Fruit fly (Drosophila melanogaster) whole organism, embryonic: ENCODE measurements around the gene rictor.

Experiments
- CG12659 ChIP-seq: fragments of 200-800 bp; sonication (Bioruptor generic); optimal IDR thresholded peaks from 3 replicates; lab custom pipeline; 2017; ENCODE audit warnings: mild to moderate bottlenecking, missing biosample characterization, missing genetic modification reagents, missing genetic modification characterization
- CG14710 ChIP-seq: fragments of 200-800 bp; sonication (Bioruptor generic); optimal IDR thresholded peaks from 3 replicates; lab custom pipeline; 2019; ENCODE audit warnings: missing biosample characterization, mild to moderate bottlenecking, missing genetic modification characterization, moderate library complexity
- CG15696 ChIP-seq: fragments of 200-800 bp; sonication (Bioruptor generic); optimal IDR thresholded peaks from 2 replicates; lab custom pipeline; 2019; ENCODE audit warnings: missing biosample characterization, mild to moderate bottlenecking, missing genetic modification characterization, moderate library complexity
- CG17359 ChIP-seq: fragments of 200-800 bp; sonication (Bioruptor generic); optimal IDR thresholded peaks from 3 replicates; lab custom pipeline; 2018; ENCODE audit warnings: missing biosample characterization, mild to moderate bottlenecking, missing genetic modification characterization, moderate library complexity
- CG17912 ChIP-seq: fragments of 200-800 bp; sonication (Bioruptor generic); optimal IDR thresholded peaks from 2 replicates; lab custom pipeline; 2018; ENCODE audit warnings: missing biosample characterization, mild to moderate bottlenecking, missing genetic modification characterization
- CG18011 ChIP-seq: fragments of 200-800 bp; sonication (Bioruptor generic); optimal IDR thresholded peaks from 2 replicates; lab custom pipeline; 2017; ENCODE audit warnings: missing biosample characterization, missing genetic modification characterization, mild to moderate bottlenecking, moderate library complexity, missing genotype
- CG2120 ChIP-seq: fragments of 200-800 bp; sonication (Bioruptor generic); optimal IDR thresholded peaks from 3 replicates; lab custom pipeline; 2016; ENCODE audit warnings: missing biosample characterization, missing genetic modification characterization
- CG32532 ChIP-seq: fragments of 200-800 bp; sonication (Bioruptor generic); IDR thresholded peaks from 2 replicates; pipeline ENCODE4 v1.3.6; 2022; ENCODE audit warnings: missing biosample characterization, missing genetic modification characterization
- CG33213 ChIP-seq: fragments of 200-800 bp; sonication (Bioruptor generic); optimal IDR thresholded peaks from 3 replicates; lab custom pipeline; 2016; ENCODE audit warnings: missing biosample characterization, missing genetic modification characterization
- CG34224 ChIP-seq: fragments of 200-800 bp; sonication (Bioruptor generic); IDR thresholded peaks from 3 replicates; pipeline ENCODE4 v1.3.6; 2022; ENCODE audit warnings: missing biosample characterization, missing genetic modification characterization; ENCODE audit not compliant: partially characterized antibody
- CG34376 ChIP-seq: fragments of 200-800 bp; sonication (Bioruptor generic); optimal IDR thresholded peaks from 2 replicates; lab custom pipeline; 2018; ENCODE audit warnings: missing biosample characterization, mild to moderate bottlenecking, missing genetic modification characterization
- CG42726 ChIP-seq: fragments of 200-800 bp; sonication (Bioruptor generic); IDR thresholded peaks from 2 replicates; pipeline ENCODE4 v1.3.6; 2022; ENCODE audit warnings: missing biosample characterization, missing genetic modification characterization; ENCODE audit not compliant: partially characterized antibody
- CG4617 ChIP-seq: fragments of 200-800 bp; sonication (Bioruptor generic); optimal IDR thresholded peaks from 3 replicates; lab custom pipeline; 2016; ENCODE audit warnings: missing biosample characterization, missing genetic modification characterization, borderline replicate concordance
- CG6791 ChIP-seq: fragments of 200-800 bp; sonication (Bioruptor generic); IDR thresholded peaks from 3 replicates; pipeline ENCODE4 v1.3.6; 2022; ENCODE audit warnings: missing biosample characterization, missing genetic modification characterization; ENCODE audit not compliant: partially characterized antibody
- CG8765 ChIP-seq: fragments of 200-800 bp; sonication (Bioruptor generic); IDR thresholded peaks from 2 replicates; pipeline ENCODE4 v1.3.6; 2022; ENCODE audit warnings: missing biosample characterization, missing genetic modification characterization
- D ChIP-seq, 2 experiments: fragments of 200-800 bp in 1 of 2; fragments of >200 bp in 1 of 2; sonication (Bioruptor generic) in 1 of 2; optimal IDR thresholded peaks; 2 replicates in 1 of 2; 3 replicates in 1 of 2; lab custom pipeline; 2017; ENCODE audit warnings: mild to moderate bottlenecking in 1 of 2, missing biosample characterization in 1 of 2, missing genetic modification characterization in 1 of 2, missing genetic modification reagents in 1 of 2
- Dbx ChIP-seq: fragments of 200-800 bp; sonication (Bioruptor generic); IDR thresholded peaks from 3 replicates; pipeline ENCODE4 v1.3.6; 2022; ENCODE audit warnings: missing biosample characterization, missing genetic modification characterization
- Dp ChIP-seq: fragments of 200-800 bp; sonication (Bioruptor generic); optimal IDR thresholded peaks from 2 replicates; lab custom pipeline; 2018; ENCODE audit warnings: missing biosample characterization, mild to moderate bottlenecking, missing genetic modification characterization, moderate library complexity
- ERR ChIP-seq: fragments of 200-800 bp; sonication (Bioruptor generic); optimal IDR thresholded peaks from 2 replicates; lab custom pipeline; 2016; ENCODE audit warnings: missing biosample characterization, missing genetic modification characterization
- Ets97D ChIP-seq: fragments of 200-800 bp; sonication (Bioruptor generic); optimal IDR thresholded peaks from 3 replicates; lab custom pipeline; 2016; ENCODE audit warnings: missing biosample characterization, missing genetic modification characterization
- Fer2 ChIP-seq: fragments of 200-800 bp; sonication (Bioruptor generic); optimal IDR thresholded peaks from 2 replicates; lab custom pipeline; 2018; ENCODE audit warnings: missing biosample characterization, mild to moderate bottlenecking, missing genetic modification characterization, moderate library complexity
- HLH54F ChIP-seq: fragments of 200-800 bp; sonication (Bioruptor generic); optimal IDR thresholded peaks from 3 replicates; lab custom pipeline; 2016; ENCODE audit warnings: missing biosample characterization, missing genetic modification characterization
- Lhr ChIP-seq: fragments of 200-800 bp; sonication (Bioruptor generic); optimal IDR thresholded peaks from 3 replicates; lab custom pipeline; 2017; ENCODE audit warnings: mild to moderate bottlenecking, missing biosample characterization, missing genetic modification reagents, missing genetic modification characterization
- MESR4 ChIP-seq: fragments of 200-800 bp; sonication (Bioruptor generic); optimal IDR thresholded peaks from 2 replicates; lab custom pipeline; 2018; ENCODE audit warnings: missing biosample characterization, mild to moderate bottlenecking, missing genetic modification characterization, moderate library complexity
- Mad ChIP-seq: fragments of 200-800 bp; sonication (Bioruptor generic); optimal IDR thresholded peaks from 2 replicates; lab custom pipeline; 2016; ENCODE audit warnings: missing biosample characterization, missing genetic modification characterization
- Meics ChIP-seq: fragments of 200-800 bp; sonication (Bioruptor generic); optimal IDR thresholded peaks from 2 replicates; lab custom pipeline; 2017; ENCODE audit warnings: missing biosample characterization, mild to moderate bottlenecking, missing genetic modification characterization
- Myb ChIP-seq: fragments of 200-800 bp; sonication (Bioruptor generic); optimal IDR thresholded peaks from 2 replicates; lab custom pipeline; 2016; ENCODE audit warnings: missing biosample characterization, missing genetic modification characterization
- NfI ChIP-seq: fragments of 200-800 bp; sonication (Bioruptor generic); optimal IDR thresholded peaks from 3 replicates; lab custom pipeline; 2018; ENCODE audit warnings: missing biosample characterization, mild to moderate bottlenecking, missing genetic modification characterization, moderate library complexity
- Opbp ChIP-seq: fragments of 200-800 bp; sonication (Bioruptor generic); IDR thresholded peaks from 3 replicates; pipeline ENCODE4 v1.3.6; 2022; ENCODE audit warnings: missing biosample characterization, missing genetic modification characterization; ENCODE audit not compliant: partially characterized antibody
- Rfx ChIP-seq: fragments of 200-800 bp; sonication (Bioruptor generic); IDR thresholded peaks from 2 replicates; pipeline ENCODE4 v1.3.6; 2022; ENCODE audit warnings: missing biosample characterization, missing genetic modification characterization
- Taf1 ChIP-seq: fragments of 200-800 bp; sonication (Bioruptor generic); IDR thresholded peaks from 2 replicates; pipeline ENCODE4 v1.3.6; 2022; ENCODE audit warnings: missing biosample characterization, missing genetic modification characterization
- Xbp1 ChIP-seq: fragments of 200-800 bp; sonication (Bioruptor generic); optimal IDR thresholded peaks from 3 replicates; lab custom pipeline; 2016; ENCODE audit warnings: missing biosample characterization, mild to moderate bottlenecking, missing genetic modification characterization
- Xrp1 ChIP-seq: fragments of 200-800 bp; sonication (Bioruptor generic); IDR thresholded peaks from 2 replicates; pipeline ENCODE4 v1.3.6; 2022; ENCODE audit warnings: missing biosample characterization, missing genetic modification characterization
- ac ChIP-seq: fragments of 200-800 bp; sonication (Bioruptor generic); optimal IDR thresholded peaks from 3 replicates; lab custom pipeline; 2017; ENCODE audit warnings: missing biosample characterization, mild to moderate bottlenecking, missing genetic modification characterization
- bsh ChIP-seq, 2 experiments: fragments of 200-800 bp; sonication (Bioruptor generic); optimal IDR thresholded peaks; 2 replicates each; lab custom pipeline; 2017 to 2018; ENCODE audit warnings: mild to moderate bottlenecking in 2 of 2, missing biosample characterization in 2 of 2, missing genetic modification characterization in 2 of 2, moderate library complexity in 1 of 2
- ci ChIP-seq: fragments of 200-800 bp; sonication (Bioruptor generic); IDR thresholded peaks from 3 replicates; pipeline ENCODE4 v1.3.6; 2022; ENCODE audit warnings: missing biosample characterization, missing genetic modification characterization
- crc ChIP-seq: fragments of 200-800 bp; sonication (Bioruptor generic); optimal IDR thresholded peaks from 2 replicates; lab custom pipeline; 2016; ENCODE audit warnings: missing biosample characterization, missing genetic modification characterization
- dpn ChIP-seq, 2 experiments: fragments of 200-800 bp; sonication (Bioruptor generic); optimal IDR thresholded peaks; 3 replicates each; lab custom pipeline; 2016; ENCODE audit warnings: missing biosample characterization in 2 of 2, missing genetic modification characterization in 2 of 2
- ind ChIP-seq: fragments of 200-800 bp; sonication (Bioruptor generic); optimal IDR thresholded peaks from 3 replicates; lab custom pipeline; 2016; ENCODE audit warnings: missing biosample characterization, missing genetic modification characterization
- lola ChIP-seq, 3 experiments: fragments of >200 bp in 2 of 3; fragments of 200-800 bp in 1 of 3; sonication (Bioruptor generic) in 1 of 3; optimal IDR thresholded peaks; 2 replicates each; lab custom pipeline; 2017 to 2019; ENCODE audit warnings: missing biosample characterization in 3 of 3, missing genetic modification characterization in 3 of 3, mild to moderate bottlenecking in 1 of 3, moderate library complexity in 1 of 3
- luna ChIP-seq: fragments of 200-800 bp; sonication (Bioruptor generic); optimal IDR thresholded peaks from 2 replicates; lab custom pipeline; 2016; ENCODE audit warnings: missing biosample characterization, missing genetic modification characterization
- mam ChIP-seq: fragments of 200-800 bp; sonication (Bioruptor generic); optimal IDR thresholded peaks from 3 replicates; lab custom pipeline; 2016; ENCODE audit warnings: missing biosample characterization, missing genetic modification characterization
- nerfin-1 ChIP-seq: fragments of 200-800 bp; sonication (Bioruptor generic); optimal IDR thresholded peaks from 3 replicates; lab custom pipeline; 2019; ENCODE audit warnings: missing biosample characterization, mild to moderate bottlenecking, missing genetic modification characterization, moderate library complexity
- phol ChIP-seq: fragments of 200-800 bp; sonication (Bioruptor generic); optimal IDR thresholded peaks from 3 replicates; lab custom pipeline; 2018; ENCODE audit warnings: missing biosample characterization, mild to moderate bottlenecking, missing genetic modification characterization, moderate library complexity
- stwl ChIP-seq: fragments of 200-800 bp; sonication (Bioruptor generic); optimal IDR thresholded peaks from 3 replicates; lab custom pipeline; 2018; ENCODE audit warnings: missing biosample characterization, mild to moderate bottlenecking, missing genetic modification characterization, moderate library complexity
- tin ChIP-seq: fragments of 200-800 bp; sonication (Bioruptor generic); optimal IDR thresholded peaks from 3 replicates; lab custom pipeline; 2016; ENCODE audit warnings: missing biosample characterization, missing genetic modification characterization
- trem ChIP-seq: fragments of 200-800 bp; optimal IDR thresholded peaks from 3 replicates; lab custom pipeline; 2019; ENCODE audit warnings: missing biosample characterization, mild to moderate bottlenecking, missing genetic modification characterization, moderate library complexity
- wdn ChIP-seq: fragments of 200-800 bp; sonication (Bioruptor generic); IDR thresholded peaks from 2 replicates; pipeline ENCODE4 v1.3.6; 2022; ENCODE audit warnings: missing biosample characterization, missing genetic modification characterization
- zfh2 ChIP-seq: fragments of 200-800 bp; sonication (Bioruptor generic); optimal IDR thresholded peaks from 2 replicates; lab custom pipeline; 2016; ENCODE audit warnings: missing biosample characterization, missing genetic modification characterization

rictor gene

dm6 chrX:19208014-19208413, 53.0 kb downstream of the rictor start, which contains the start of gene Ulp1 (continued):
- TF ChIP-seq lola (GFP tag; optimal IDR thresholded peaks at IDR 0.05; lab: Kevin White, UChicago) (no peak), CG14710 (tag; lab: Kevin White, UChicago) (peak; percentile 69), zfh2 (peak; percentile 15), CG12659 (GFP tag; lab: Kevin White, UChicago) (peak; percentile 69), Mad (GFP tag; lab: Kevin White, UChicago) (peak; percentile 21), Meics (GFP tag; lab: Kevin White, UChicago) (peak; percentile 9), Ets97D (peak; percentile 80), CG4617 (peak; percentile 83), stwl (tag; lab: Kevin White, UChicago) (peak; percentile 78), CG17359 (tag; lab: Kevin White, UChicago) (peak; percentile 56), CG32532 (GFP tag; lab: Robert Waterston, UW) (peak; percentile 40; the same call in 1 of the 2 replicates), CG34224 (GFP tag; lab: Robert Waterston, UW) (peak; percentile 17; the same call in 1 of the 3 replicates), luna (peak; percentile 10), wdn (no peak), CG34376 (GFP tag; lab: Kevin White, UChicago) (no peak), Rfx (peak; percentile 34), Xrp1 (GFP tag; lab: Robert Waterston, UW) (no peak), CG2120 (GFP tag; lab: Kevin White, UChicago) (peak; percentile 11), MESR4 (GFP tag; lab: Kevin White, UChicago) (peak; percentile 76), HLH54F (GFP tag; lab: Kevin White, UChicago) (peak; percentile 27), ind (GFP tag; lab: Kevin White, UChicago) (peak; percentile 18), Xbp1 (GFP tag; lab: Kevin White, UChicago) (peak; percentile 13), Fer2 (tag; lab: Kevin White, UChicago) (no peak), Lhr (GFP tag; lab: Kevin White, UChicago) (peak; percentile 60), CG33213 (GFP tag; lab: Kevin White, UChicago) (peak; percentile 74), CG15696 (tag; lab: Kevin White, UChicago) (no peak), ac (GFP tag; lab: Kevin White, UChicago) (no peak), dpn (GFP tag; optimal IDR thresholded peaks at IDR 0.05; lab: Kevin White, UChicago) (peak in 1 of 2 experiments; percentile 42), CG8765 (GFP tag; lab: Robert Waterston, UW) (no peak), Taf1 (no peak), trem (peak; percentile 58), CG42726 (GFP tag; lab: Robert Waterston, UW) (peak; percentile 63; the same call in 1 of the 2 replicates), Dp (GFP tag; lab: Kevin White, UChicago) (peak; percentile 56), CG18011 (GFP tag; lab: Kevin White, UChicago) (peak; percentile 98), CG17912 (peak; percentile 34), Opbp (GFP tag; lab: Robert Waterston, UW) (peak; percentile 62; the same call in 2 of the 3 replicates), nerfin-1 (peak; percentile 23), D (optimal IDR thresholded peaks at IDR 0.05; lab: Kevin White, UChicago) (no peak), D (GFP tag; optimal IDR thresholded peaks at IDR 0.05; lab: Kevin White, UChicago) (no peak), Dbx (no peak), ERR (no peak), Myb (GFP tag; lab: Kevin White, UChicago) (peak; percentile 92), bsh (GFP tag; optimal IDR thresholded peaks at IDR 0.05; lab: Kevin White, UChicago) (no peak), mam (peak; percentile 34), CG6791 (GFP tag; lab: Robert Waterston, UW) (peak; percentile 71), tin (GFP tag; lab: Kevin White, UChicago) (peak; percentile 20), ci (GFP tag; lab: Robert Waterston, UW) (0 out of 3 replicates have a peak, but pooled peaks have one; percentile 32), crc (GFP tag; lab: Kevin White, UChicago) (no peak), NfI (GFP tag; lab: Kevin White, UChicago) (peak; percentile 9), phol (tag; lab: Kevin White, UChicago) (peak; percentile 37)
